Fruit fly (Drosophila melanogaster) whole organism, embryonic: ENCODE data around the gene Ire1.
A peak's percentile ranks its signal among the peaks of the same experiment; 100 is the strongest.

Experiments
- Aef1 ChIP-seq: fragments of 200-800 bp; sonication (Bioruptor generic); IDR thresholded peaks from 3 replicates; pipeline ENCODE4 v1.3.6; 2022; ENCODE audit warnings: missing biosample characterization, missing genetic modification characterization
- BtbVII ChIP-seq: fragments of 200-800 bp; sonication (Bioruptor generic); optimal IDR thresholded peaks from 3 replicates; lab custom pipeline; 2017; ENCODE audit warnings: missing biosample characterization, mild to moderate bottlenecking, missing genetic modification characterization
- CG10321 ChIP-seq: fragments of 200-800 bp; sonication (Bioruptor generic); IDR thresholded peaks from 2 replicates; pipeline ENCODE4 v1.3.6; 2022; ENCODE audit warnings: missing biosample characterization, missing genetic modification characterization
- CG11247 ChIP-seq: fragments of 200-800 bp; sonication (Bioruptor generic); IDR thresholded peaks from 2 replicates; pipeline ENCODE4 v1.3.6; 2022; ENCODE audit warnings: missing biosample characterization, missing genetic modification characterization
- CG13123 ChIP-seq: fragments of 200-800 bp; sonication (Bioruptor generic); optimal IDR thresholded peaks from 2 replicates; lab custom pipeline; 2016; ENCODE audit warnings: missing biosample characterization, missing genetic modification characterization
- CG13424 ChIP-seq: fragments of 200-800 bp; sonication (Bioruptor generic); optimal IDR thresholded peaks from 2 replicates; lab custom pipeline; 2019; ENCODE audit warnings: missing biosample characterization, mild to moderate bottlenecking, missing genetic modification characterization, moderate library complexity
- CG14710 ChIP-seq: fragments of 200-800 bp; sonication (Bioruptor generic); optimal IDR thresholded peaks from 3 replicates; lab custom pipeline; 2019; ENCODE audit warnings: missing biosample characterization, mild to moderate bottlenecking, missing genetic modification characterization, moderate library complexity
- CG14965 ChIP-seq: fragments of 200-800 bp; sonication (Bioruptor generic); optimal IDR thresholded peaks from 2 replicates; lab custom pipeline; 2016; ENCODE audit warnings: missing biosample characterization, missing genetic modification characterization, borderline replicate concordance
- CG16815 ChIP-seq: fragments of 200-800 bp; sonication (Bioruptor generic); optimal IDR thresholded peaks from 3 replicates; lab custom pipeline; 2017; ENCODE audit warnings: missing biosample characterization, mild to moderate bottlenecking, missing genetic modification characterization
- CG16863 ChIP-seq: fragments of 200-800 bp; sonication (Bioruptor generic); optimal IDR thresholded peaks from 3 replicates; lab custom pipeline; 2016; ENCODE audit warnings: missing biosample characterization, missing genetic modification characterization
- CG17912 ChIP-seq: fragments of 200-800 bp; sonication (Bioruptor generic); optimal IDR thresholded peaks from 2 replicates; lab custom pipeline; 2018; ENCODE audit warnings: missing biosample characterization, mild to moderate bottlenecking, missing genetic modification characterization
- CG2202 ChIP-seq: fragments of 200-800 bp; sonication (Bioruptor generic); optimal IDR thresholded peaks from 2 replicates; lab custom pipeline; 2018; ENCODE audit warnings: missing biosample characterization, mild to moderate bottlenecking, missing genetic modification characterization
- CG2889 ChIP-seq: fragments of 200-800 bp; sonication (Bioruptor generic); IDR thresholded peaks from 3 replicates; pipeline ENCODE4 v1.3.6; 2022; ENCODE audit warnings: missing biosample characterization, missing genetic modification characterization
- CG31365 ChIP-seq: fragments of 200-800 bp; sonication (Bioruptor generic); optimal IDR thresholded peaks from 2 replicates; lab custom pipeline; 2018; ENCODE audit warnings: missing biosample characterization, mild to moderate bottlenecking, missing genetic modification characterization
- CG31388 ChIP-seq: fragments of 200-800 bp; sonication (Bioruptor generic); optimal IDR thresholded peaks from 2 replicates; lab custom pipeline; 2016; ENCODE audit warnings: missing biosample characterization, missing genetic modification characterization
- CG33557 ChIP-seq: fragments of 200-800 bp; sonication (Bioruptor generic); optimal IDR thresholded peaks from 2 replicates; lab custom pipeline; 2019; ENCODE audit warnings: missing biosample characterization, mild to moderate bottlenecking, missing genetic modification characterization, moderate library complexity
- CG34224 ChIP-seq: fragments of 200-800 bp; sonication (Bioruptor generic); IDR thresholded peaks from 3 replicates; pipeline ENCODE4 v1.3.6; 2022; ENCODE audit warnings: missing biosample characterization, missing genetic modification characterization; ENCODE audit not compliant: partially characterized antibody
- CG4424 ChIP-seq: fragments of 200-800 bp; sonication (Bioruptor generic); optimal IDR thresholded peaks from 3 replicates; lab custom pipeline; 2016; ENCODE audit warnings: missing biosample characterization, missing genetic modification characterization
- CG4854 ChIP-seq: fragments of 200-800 bp; sonication (Bioruptor generic); optimal IDR thresholded peaks from 2 replicates; lab custom pipeline; 2016; ENCODE audit warnings: missing biosample characterization, missing genetic modification characterization, inconsistent platforms
- CG6813 ChIP-seq: fragments of 200-800 bp; sonication (Bioruptor generic); optimal IDR thresholded peaks from 2 replicates; lab custom pipeline; 2017; ENCODE audit warnings: missing biosample characterization, missing genetic modification characterization, mild to moderate bottlenecking, moderate library complexity, missing genetic modification reagents
- CG7786 ChIP-seq: fragments of 200-800 bp; sonication (Bioruptor generic); optimal IDR thresholded peaks from 2 replicates; lab custom pipeline; 2016; ENCODE audit warnings: missing biosample characterization, missing genetic modification characterization
- CG8924 ChIP-seq: fragments of 200-800 bp; optimal IDR thresholded peaks from 3 replicates; lab custom pipeline; 2019; ENCODE audit warnings: missing biosample characterization, mild to moderate bottlenecking, missing genetic modification characterization, moderate library complexity
- CG9932 ChIP-seq: fragments of 200-800 bp; sonication (Bioruptor generic); IDR thresholded peaks from 2 replicates; pipeline ENCODE4 v1.3.6; 2022; ENCODE audit warnings: missing biosample characterization, missing genetic modification characterization
- CHES-1-like ChIP-seq: fragments of 200-800 bp; sonication (Bioruptor generic); optimal IDR thresholded peaks from 2 replicates; lab custom pipeline; 2016; ENCODE audit warnings: missing biosample characterization, missing genetic modification characterization
- D19A ChIP-seq: fragments of 200-800 bp; optimal IDR thresholded peaks from 3 replicates; lab custom pipeline; 2019; ENCODE audit warnings: missing biosample characterization, mild to moderate bottlenecking, missing genetic modification characterization, moderate library complexity
- ERR ChIP-seq: fragments of 200-800 bp; sonication (Bioruptor generic); optimal IDR thresholded peaks from 2 replicates; lab custom pipeline; 2016; ENCODE audit warnings: missing biosample characterization, missing genetic modification characterization
- Eip74EF ChIP-seq, 2 experiments: fragments of 200-800 bp in 1 of 2; fragments of >200 bp in 1 of 2; sonication (Bioruptor generic) in 1 of 2; optimal IDR thresholded peaks; 2 replicates each; lab custom pipeline; 2017 to 2019; ENCODE audit warnings: missing biosample characterization in 2 of 2, missing genetic modification characterization in 2 of 2, mild to moderate bottlenecking in 1 of 2, moderate library complexity in 1 of 2
- GATAe ChIP-seq: fragments of 200-800 bp; sonication (Bioruptor generic); conservative IDR thresholded peaks from 2 replicates; pipeline ENCODE4 v1.3.6; 2022; ENCODE audit warnings: missing biosample characterization, missing genetic modification characterization
- HLH54F ChIP-seq: fragments of 200-800 bp; sonication (Bioruptor generic); optimal IDR thresholded peaks from 3 replicates; lab custom pipeline; 2016; ENCODE audit warnings: missing biosample characterization, missing genetic modification characterization
- Hand ChIP-seq: fragments of 200-800 bp; sonication (Bioruptor generic); optimal IDR thresholded peaks from 2 replicates; lab custom pipeline; 2017; ENCODE audit warnings: mild to moderate bottlenecking, missing biosample characterization, missing genetic modification reagents, missing genetic modification characterization
- NK7.1 ChIP-seq: fragments of 200-800 bp; sonication (Bioruptor generic); optimal IDR thresholded peaks from 3 replicates; lab custom pipeline; 2016; ENCODE audit warnings: missing biosample characterization, missing genetic modification characterization
- Poxn ChIP-seq: fragments of 200-800 bp; sonication (Bioruptor generic); IDR thresholded peaks from 2 replicates; pipeline ENCODE4 v1.3.6; 2022; ENCODE audit warnings: missing biosample characterization, missing genetic modification characterization
- Stat92E ChIP-seq, 3 experiments: fragments of >200 bp in 2 of 3; fragments of 200-800 bp in 1 of 3; sonication (Bioruptor generic) in 1 of 3; optimal IDR thresholded peaks; 2 replicates each; lab custom pipeline; 2017 to 2019; ENCODE audit warnings: missing biosample characterization in 3 of 3, missing genetic modification characterization in 3 of 3, mild to moderate bottlenecking in 1 of 3, moderate library complexity in 1 of 3
- abd-A ChIP-seq: fragments of 200-800 bp; sonication (Bioruptor generic); optimal IDR thresholded peaks from 3 replicates; lab custom pipeline; 2019; ENCODE audit warnings: missing biosample characterization, mild to moderate bottlenecking, missing genetic modification characterization, moderate library complexity
- bab2 ChIP-seq: fragments of 200-800 bp; sonication (Bioruptor generic); optimal IDR thresholded peaks from 2 replicates; lab custom pipeline; 2016; ENCODE audit warnings: missing biosample characterization, missing genetic modification characterization
- bigmax ChIP-seq: fragments of 200-800 bp; sonication (Bioruptor generic); optimal IDR thresholded peaks from 2 replicates; lab custom pipeline; 2018; ENCODE audit warnings: missing biosample characterization, mild to moderate bottlenecking, missing genetic modification characterization
- dimm ChIP-seq: fragments of 200-800 bp; sonication (Bioruptor generic); IDR thresholded peaks from 2 replicates; pipeline ENCODE4 v1.3.6; 2022; ENCODE audit warnings: missing biosample characterization, missing genetic modification characterization
- dm ChIP-seq: fragments of 200-800 bp; sonication (Bioruptor generic); optimal IDR thresholded peaks from 3 replicates; lab custom pipeline; 2016; ENCODE audit warnings: missing biosample characterization, missing genetic modification characterization
- en ChIP-seq: fragments of 200-800 bp; sonication (Bioruptor generic); optimal IDR thresholded peaks from 2 replicates; lab custom pipeline; 2016; ENCODE audit warnings: missing biosample characterization, missing genetic modification characterization
- fru ChIP-seq: fragments of >200 bp; optimal IDR thresholded peaks from 2 replicates; lab custom pipeline; 2017
- fu2 ChIP-seq: fragments of 200-800 bp; sonication (Bioruptor generic); optimal IDR thresholded peaks from 2 replicates; lab custom pipeline; 2016; ENCODE audit warnings: missing biosample characterization, missing genetic modification characterization
- gsb-n ChIP-seq: fragments of 200-800 bp; sonication (Bioruptor generic); optimal IDR thresholded peaks from 3 replicates; lab custom pipeline; 2018; ENCODE audit warnings: missing biosample characterization, mild to moderate bottlenecking, missing genetic modification characterization
- kni ChIP-seq: fragments of 200-800 bp; sonication (Bioruptor generic); optimal IDR thresholded peaks from 3 replicates; lab custom pipeline; 2017; ENCODE audit warnings: mild to moderate bottlenecking, missing biosample characterization, missing genetic modification reagents, missing genetic modification characterization
- lilli ChIP-seq: fragments of 200-800 bp; sonication (Bioruptor generic); optimal IDR thresholded peaks from 3 replicates; lab custom pipeline; 2016; ENCODE audit warnings: missing biosample characterization, missing genetic modification characterization
- nom ChIP-seq: fragments of 200-800 bp; sonication (Bioruptor generic); optimal IDR thresholded peaks from 2 replicates; lab custom pipeline; 2017; ENCODE audit warnings: missing biosample characterization, missing genetic modification characterization, mild to moderate bottlenecking, moderate library complexity, missing genetic modification reagents
- repo ChIP-seq: fragments of 200-800 bp; sonication (Bioruptor generic); optimal IDR thresholded peaks from 2 replicates; lab custom pipeline; 2016; ENCODE audit warnings: missing biosample characterization, missing genetic modification characterization
- row ChIP-seq: fragments of 200-800 bp; sonication (Bioruptor generic); IDR thresholded peaks from 3 replicates; pipeline ENCODE4 v1.3.6; 2022; ENCODE audit warnings: missing biosample characterization, missing genetic modification characterization
- slbo ChIP-seq: fragments of 200-800 bp; sonication (Bioruptor generic); IDR thresholded peaks from 2 replicates; pipeline ENCODE4 v1.3.6; 2022; ENCODE audit warnings: missing biosample characterization, missing genetic modification characterization
- slp2 ChIP-seq: fragments of 200-800 bp; sonication (Bioruptor generic); optimal IDR thresholded peaks from 2 replicates; lab custom pipeline; 2016; ENCODE audit warnings: missing biosample characterization, missing genetic modification characterization
- yki ChIP-seq: fragments of >200 bp; optimal IDR thresholded peaks from 3 replicates; lab custom pipeline; 2018
- zfh1 ChIP-seq: fragments of 200-800 bp; sonication (Bioruptor generic); IDR thresholded peaks from 3 replicates; pipeline ENCODE4 v1.3.6; 2022; ENCODE audit warnings: missing biosample characterization, missing genetic modification characterization

Ire1 gene

DNA sequence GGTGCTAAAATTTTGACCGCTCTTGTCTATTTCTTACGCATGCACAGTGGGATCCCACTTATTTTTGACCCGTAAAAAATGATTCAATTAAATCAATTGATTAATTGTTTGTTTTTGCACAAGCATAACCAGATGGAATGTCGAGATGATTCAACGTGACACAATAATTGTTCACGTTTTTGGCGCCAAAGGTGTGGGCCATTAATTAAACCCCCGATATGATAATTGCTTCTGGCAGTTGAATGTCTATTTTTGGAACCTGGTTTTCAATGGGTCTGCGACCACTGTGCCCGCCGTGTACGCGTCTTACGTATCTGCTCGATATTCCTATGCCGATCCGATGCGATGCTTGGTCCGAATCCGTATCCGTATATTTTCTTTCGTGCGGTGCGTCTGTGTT, 31.0 kb upstream of the Ire1 start (continued):
- TF ChIP-seq repo (peak; percentile 45), zfh1 (peak; percentile 82), CG8924 (tag; lab: Kevin White, UChicago) (no peak), CG14965 (GFP tag; lab: Kevin White, UChicago) (no peak), dimm (GFP tag; lab: Robert Waterston, UW) (peak; percentile 49; the same call in 1 of the 2 replicates), CG9932 (GFP tag; lab: Robert Waterston, UW) (peak; percentile 78), kni (GFP tag; lab: Kevin White, UChicago) (no peak), CG13424 (tag; lab: Kevin White, UChicago) (peak; percentile 68), NK7.1 (no peak), GATAe (GFP tag; lab: Robert Waterston, UW) (0 out of 2 replicates have a peak, but pooled peaks have one; percentile 27), CG2889 (GFP tag; lab: Robert Waterston, UW) (no peak), CHES-1-like (peak; percentile 40), CG33557 (GFP tag; lab: Kevin White, UChicago) (peak; percentile 40), bab2 (GFP tag; lab: Kevin White, UChicago) (peak; percentile 52), CG2202 (tag; lab: Kevin White, UChicago) (peak; percentile 13), CG4424 (GFP tag; lab: Kevin White, UChicago) (peak; percentile 71), CG16815 (GFP tag; lab: Kevin White, UChicago) (peak; percentile 50), BtbVII (GFP tag; lab: Kevin White, UChicago) (peak; percentile 60), fu2 (peak; percentile 18), nom (GFP tag; lab: Kevin White, UChicago) (no peak), ERR (peak; percentile 58), Stat92E (GFP tag; optimal IDR thresholded peaks at IDR 0.05; lab: Kevin White, UChicago) (no peak), Eip74EF (GFP tag; optimal IDR thresholded peaks at IDR 0.05; lab: Kevin White, UChicago) (peak in 1 of 2 experiments; percentile 63), Hand (GFP tag; lab: Kevin White, UChicago) (no peak), CG13123 (GFP tag; lab: Kevin White, UChicago) (no peak), CG17912 (peak; percentile 14), CG14710 (tag; lab: Kevin White, UChicago) (peak; percentile 41), row (GFP tag; lab: Robert Waterston, UW) (peak; percentile 92), abd-A (tag; lab: Kevin White, UChicago) (no peak), yki (lab: Kevin White, UChicago) (no peak), Aef1 (GFP tag; lab: Robert Waterston, UW) (peak; percentile 73; the same call in 2 of the 3 replicates), CG7786 (GFP tag; lab: Kevin White, UChicago) (peak; percentile 68), HLH54F (GFP tag; lab: Kevin White, UChicago) (peak; percentile 55), D19A (tag; lab: Kevin White, UChicago) (peak; percentile 67), gsb-n (tag; lab: Kevin White, UChicago) (peak; percentile 48), CG6813 (GFP tag; lab: Kevin White, UChicago) (peak; percentile 68), dm (GFP tag; lab: Kevin White, UChicago) (peak; percentile 33), bigmax (no peak), CG31388 (GFP tag; lab: Kevin White, UChicago) (no peak), Poxn (0 out of 2 replicates have a peak, but pooled peaks have one; percentile 14), CG31365 (peak; percentile 37), en (GFP tag; lab: Kevin White, UChicago) (no peak), CG34224 (GFP tag; lab: Robert Waterston, UW) (no peak), lilli (GFP tag; lab: Kevin White, UChicago) (peak; percentile 75), slbo (peak; percentile 69), slp2 (GFP tag; lab: Kevin White, UChicago) (peak; percentile 33), fru (lab: Kevin White, UChicago) (no peak), CG10321 (GFP tag; lab: Robert Waterston, UW) (no peak), CG16863 (GFP tag; lab: Kevin White, UChicago) (peak; percentile 66), CG4854 (GFP tag; lab: Kevin White, UChicago) (peak; percentile 38), CG11247 (GFP tag; lab: Robert Waterston, UW) (peak; percentile 65)
